Worm (Caenorhabditis elegans) whole organism, L4 larva: ENCODE results near the gene fbxa-99.

Source experiments
- F49E8.2 ChIP-seq: sonication (generic microtip); optimal IDR thresholded peaks from 2 replicates; lab custom pipeline; 2016; ENCODE audit warnings: missing compliant biosample characterization, mild to moderate bottlenecking, missing genetic modification characterization, borderline replicate concordance
- egl-27 ChIP-seq: sonication (generic microtip); optimal IDR thresholded peaks from 3 replicates; lab custom pipeline; 2017; ENCODE audit warnings: missing biosample characterization, missing genetic modification reagents, missing genetic modification characterization
- lsy-2 ChIP-seq, 2 experiments: fragments of 150-350 bp in 1 of 2; sonication (generic microtip) in 1 of 2; optimal IDR thresholded peaks; 2 replicates each; lab custom pipeline; 2014 to 2017; ENCODE audit warnings: missing biosample characterization in 2 of 2, missing genetic modification characterization in 2 of 2
- nhr-25 ChIP-seq: sonication (generic microtip); optimal IDR thresholded peaks from 2 replicates; lab custom pipeline; 2017; ENCODE audit warnings: missing genetic modification characterization, mild to moderate bottlenecking, missing compliant biosample characterization, antibody characterized with exemption, moderate library complexity, borderline replicate concordance; ENCODE audit not compliant: insufficient read depth
- pqm-1 ChIP-seq: sonication (generic microtip); optimal IDR thresholded peaks from 2 replicates; lab custom pipeline; 2017; ENCODE audit warnings: missing biosample characterization, missing genetic modification characterization
- zfp-2 ChIP-seq: sonication (generic microtip); optimal IDR thresholded peaks from 2 replicates; lab custom pipeline; 2016; ENCODE audit warnings: mild to moderate bottlenecking, missing genetic modification characterization, missing compliant biosample characterization

DNA sequence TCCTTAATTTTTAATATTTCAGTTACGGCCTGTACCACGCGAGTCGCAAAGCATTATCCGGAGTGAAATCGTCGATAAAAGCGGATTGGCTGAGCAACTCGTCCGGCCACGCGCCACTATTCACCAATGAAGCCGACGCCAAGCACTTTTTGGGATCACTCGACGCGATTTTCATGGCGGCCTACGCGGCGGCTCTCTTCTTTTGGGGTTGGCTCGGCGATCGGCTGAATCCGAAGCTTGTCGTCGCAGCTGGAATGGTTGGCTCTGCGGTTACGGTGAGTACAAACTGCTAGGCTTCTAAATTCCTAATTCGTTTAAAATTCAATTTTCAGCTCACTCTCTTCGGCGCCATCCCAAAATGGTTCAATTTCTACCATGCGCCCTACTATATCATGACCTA, 42.3 kb upstream of the fbxa-99 start:
- TF ChIP-seq nhr-25 (tag; lab: Kevin White, UChicago) = no peak
- no peak for TF ChIP-seq F49E8.2
- no peak for TF ChIP-seq pqm-1 (tag; lab: Kevin White, UChicago)
- TF ChIP-seq lsy-2 (tag; optimal IDR thresholded peaks at IDR 0.05; lab: Kevin White, UChicago) = no peak
- TF ChIP-seq egl-27 = no peak
- no peak for TF ChIP-seq zfp-2 (tag; lab: Kevin White, UChicago)
